Worm (Caenorhabditis elegans) whole organism, early embryonic: Measurements from ENCODE around the gene parn-2.

Source experiments
- B0310.2 ChIP-seq: sonication (generic microtip); optimal IDR thresholded peaks from 2 replicates; lab custom pipeline; 2016; ENCODE audit warnings: mild to moderate bottlenecking, missing genetic modification characterization, missing compliant biosample characterization
- F13C5.2 ChIP-seq: sonication (generic microtip); optimal IDR thresholded peaks from 2 replicates; lab custom pipeline; 2017; ENCODE audit warnings: mild to moderate bottlenecking, missing genetic modification characterization, inconsistent platforms, missing compliant biosample characterization
- ama-1 ChIP-seq: fragments of 150-350 bp; optimal IDR thresholded peaks from 2 replicates; lab custom pipeline; 2014
- ceh-36 ChIP-seq: sonication (generic microtip); optimal IDR thresholded peaks from 2 replicates; lab custom pipeline; 2016; ENCODE audit warnings: missing genetic modification characterization, inconsistent platforms, missing compliant biosample characterization
- ets-7 ChIP-seq: sonication (generic microtip); optimal IDR thresholded peaks from 2 replicates; lab custom pipeline; 2016; ENCODE audit warnings: missing genotype, missing genetic modification characterization, missing compliant biosample characterization
- hmbx-1 ChIP-seq: sonication (generic microtip); optimal IDR thresholded peaks from 2 replicates; lab custom pipeline; 2016; ENCODE audit warnings: mild to moderate bottlenecking, missing genetic modification characterization, missing compliant biosample characterization
- hmg-4 ChIP-seq: fragments of 200-800 bp; sonication (Bioruptor generic); optimal IDR thresholded peaks from 2 replicates; lab custom pipeline; 2018; ENCODE audit warnings: mild to moderate bottlenecking, missing genetic modification characterization, missing compliant biosample characterization
- sea-1 ChIP-seq: fragments of 200-800 bp; sonication (Bioruptor generic); conservative IDR thresholded peaks from 2 replicates; pipeline ENCODE4 v1.3.6; 2022; ENCODE audit warnings: missing genetic modification characterization, missing compliant biosample characterization
- tbx-11 ChIP-seq: fragments of 200-800 bp; sonication (Bioruptor generic); IDR thresholded peaks from 2 replicates; pipeline ENCODE4 v1.3.6; 2022; ENCODE audit warnings: missing genetic modification characterization, missing compliant biosample characterization
- tbx-37 ChIP-seq: fragments of 200-800 bp; sonication (Bioruptor generic); conservative IDR thresholded peaks from 2 replicates; pipeline ENCODE4 v1.3.6; 2022; ENCODE audit warnings: missing genetic modification reagents, missing genetic modification characterization, missing compliant biosample characterization

DNA sequence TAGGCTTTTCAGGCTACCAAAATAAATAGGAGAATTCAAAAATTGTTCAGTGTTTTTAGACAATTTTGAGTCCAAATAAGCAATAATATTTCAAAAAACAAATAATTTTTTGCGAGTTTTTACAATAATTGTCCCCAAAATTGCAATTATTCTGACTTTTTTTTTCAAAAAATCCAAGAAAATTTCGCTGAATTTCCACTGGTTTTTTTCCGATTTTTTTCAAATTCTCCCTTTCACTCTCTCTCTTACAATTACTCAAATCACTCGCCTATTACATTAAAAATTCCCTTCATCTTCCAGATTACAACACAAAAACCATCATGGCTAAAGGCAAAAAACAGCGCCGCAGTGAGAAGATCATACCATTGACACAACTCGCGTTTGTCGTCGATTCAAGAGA is 32.7 kb upstream of the parn-2 start, which contains the start of gene Y57A10A.31:
- TF ChIP-seq B0310.2 (tag; lab: Kevin White, UChicago) (no peak), tbx-37 (GFP tag; lab: Robert Waterston, UW) (no peak), ets-7 (tag; lab: Kevin White, UChicago) (no peak), ama-1 (lab: Kevin White, UChicago) (no peak), sea-1 (GFP tag; lab: Robert Waterston, UW) (no peak), F13C5.2 (tag; lab: Kevin White, UChicago) (no peak), hmbx-1 (tag; lab: Kevin White, UChicago) (no peak), hmg-4 (GFP tag; lab: Kevin White, UChicago) (no peak), tbx-11 (GFP tag; lab: Robert Waterston, UW) (no peak), ceh-36 (tag; lab: Kevin White, UChicago) (no peak)
